Worm (Caenorhabditis elegans) whole organism, mixed stage, embryonic: ENCODE data around the gene nhr-135.

Experiments used
- M03D4.4 ChIP-seq: sonication (generic microtip); optimal IDR thresholded peaks from 2 replicates; lab custom pipeline; 2017; ENCODE audit warnings: mild to moderate bottlenecking, missing genetic modification characterization, missing compliant biosample characterization
- bed-3 ChIP-seq: fragments of 200-800 bp; sonication (Bioruptor generic); optimal IDR thresholded peaks from 3 replicates; lab custom pipeline; 2018; ENCODE audit warnings: mild to moderate bottlenecking, missing genetic modification characterization, moderate library complexity, missing compliant biosample characterization
- blmp-1 ChIP-seq: fragments of 150-350 bp; optimal IDR thresholded peaks from 2 replicates; lab custom pipeline; 2014; ENCODE audit warnings: missing biosample characterization, missing genetic modification characterization
- ceh-39 ChIP-seq: fragments of 150-350 bp; optimal IDR thresholded peaks from 2 replicates; lab custom pipeline; 2014; ENCODE audit warnings: missing biosample characterization, missing genetic modification characterization
- ceh-43 ChIP-seq: fragments of 200-800 bp; sonication (Bioruptor generic); optimal IDR thresholded peaks from 2 replicates; lab custom pipeline; 2018; ENCODE audit warnings: mild to moderate bottlenecking, missing genetic modification characterization, moderate library complexity, missing compliant biosample characterization
- ceh-83 ChIP-seq: fragments of 200-800 bp; sonication (Bioruptor generic); optimal IDR thresholded peaks from 2 replicates; lab custom pipeline; 2018; ENCODE audit warnings: mild to moderate bottlenecking, missing genetic modification characterization, missing compliant biosample characterization
- ces-1 ChIP-seq: fragments of 150-350 bp; optimal IDR thresholded peaks from 2 replicates; lab custom pipeline; 2014; ENCODE audit warnings: missing biosample characterization, missing genetic modification reagents, missing genetic modification characterization
- cnd-1 ChIP-seq: fragments of 200-800 bp; sonication (Bioruptor generic); optimal IDR thresholded peaks from 2 replicates; lab custom pipeline; 2018; ENCODE audit warnings: mild to moderate bottlenecking, missing genetic modification characterization, missing compliant biosample characterization
- drap-1 ChIP-seq: fragments of 200-800 bp; sonication (Bioruptor generic); optimal IDR thresholded peaks from 3 replicates; lab custom pipeline; 2018; ENCODE audit warnings: mild to moderate bottlenecking, missing genetic modification characterization, missing compliant biosample characterization
- elt-1 ChIP-seq: sonication (generic microtip); optimal IDR thresholded peaks from 2 replicates; lab custom pipeline; 2017; ENCODE audit warnings: missing genetic modification characterization, mild to moderate bottlenecking, missing compliant biosample characterization, antibody characterized with exemption, moderate library complexity, borderline replicate concordance; ENCODE audit not compliant: insufficient read depth
- elt-3 ChIP-seq: fragments of 150-350 bp; optimal IDR thresholded peaks from 2 replicates; lab custom pipeline; 2014; ENCODE audit warnings: missing biosample characterization, missing genetic modification characterization
- flh-1 ChIP-seq: fragments of 200-800 bp; sonication (Bioruptor generic); optimal IDR thresholded peaks from 2 replicates; lab custom pipeline; 2018; ENCODE audit warnings: mild to moderate bottlenecking, missing genetic modification characterization, moderate library complexity, missing compliant biosample characterization
- ham-2 ChIP-seq: fragments of 200-800 bp; sonication (Bioruptor generic); optimal IDR thresholded peaks from 2 replicates; lab custom pipeline; 2018; ENCODE audit warnings: mild to moderate bottlenecking, missing genetic modification characterization, missing compliant biosample characterization
- hlh-1 ChIP-seq: fragments of 150-350 bp; optimal IDR thresholded peaks from 2 replicates; lab custom pipeline; 2014; ENCODE audit warnings: missing biosample characterization, missing genetic modification reagents, missing genetic modification characterization
- lin-13 ChIP-seq: fragments of 150-350 bp; optimal IDR thresholded peaks from 2 replicates; lab custom pipeline; 2014; ENCODE audit warnings: missing biosample characterization, missing genetic modification characterization
- lin-32 ChIP-seq: fragments of 200-800 bp; sonication (Bioruptor generic); optimal IDR thresholded peaks from 2 replicates; lab custom pipeline; 2018; ENCODE audit warnings: mild to moderate bottlenecking, missing genetic modification characterization, missing compliant biosample characterization
- lsy-2 ChIP-seq: fragments of 150-350 bp; optimal IDR thresholded peaks from 2 replicates; lab custom pipeline; 2014; ENCODE audit warnings: missing biosample characterization, missing genetic modification characterization
- mep-1 ChIP-seq: fragments of 150-350 bp; optimal IDR thresholded peaks from 2 replicates; lab custom pipeline; 2017; ENCODE audit warnings: missing biosample characterization, missing genetic modification reagents, missing genetic modification characterization, inconsistent platforms
- mls-2 ChIP-seq: sonication (generic microtip); optimal IDR thresholded peaks from 2 replicates; lab custom pipeline; 2016; ENCODE audit warnings: mild to moderate bottlenecking, missing genetic modification characterization, moderate library complexity, missing compliant biosample characterization
- nhr-12 ChIP-seq: fragments of 150-350 bp; optimal IDR thresholded peaks from 2 replicates; lab custom pipeline; 2014; ENCODE audit warnings: missing biosample characterization, missing genetic modification characterization
- nhr-2 ChIP-seq: fragments of 150-350 bp; optimal IDR thresholded peaks from 2 replicates; lab custom pipeline; 2014; ENCODE audit warnings: missing biosample characterization, missing genetic modification characterization
- nhr-237 ChIP-seq: fragments of 150-350 bp; optimal IDR thresholded peaks from 2 replicates; lab custom pipeline; 2014; ENCODE audit warnings: missing biosample characterization, missing genetic modification characterization
- nhr-28 ChIP-seq: fragments of 150-350 bp; optimal IDR thresholded peaks from 2 replicates; lab custom pipeline; 2014; ENCODE audit warnings: missing biosample characterization, missing genetic modification characterization
- nhr-76 ChIP-seq: sonication (generic microtip); optimal IDR thresholded peaks from 2 replicates; lab custom pipeline; 2017; ENCODE audit warnings: missing biosample characterization, missing genetic modification characterization
- pha-4 ChIP-seq: fragments of 150-350 bp; optimal IDR thresholded peaks from 2 replicates; lab custom pipeline; 2018; ENCODE audit warnings: missing biosample characterization, missing genetic modification reagents, missing genetic modification characterization
- sem-2 ChIP-seq: fragments of 200-800 bp; sonication (Bioruptor generic); optimal IDR thresholded peaks from 2 replicates; lab custom pipeline; 2018; ENCODE audit warnings: mild to moderate bottlenecking, missing genetic modification characterization, missing compliant biosample characterization
- sptf-1 ChIP-seq: sonication (generic microtip); optimal IDR thresholded peaks from 2 replicates; lab custom pipeline; 2017; ENCODE audit warnings: mild to moderate bottlenecking, missing genetic modification characterization, moderate library complexity, missing compliant biosample characterization
- tbx-8 ChIP-seq: fragments of 200-800 bp; sonication (Bioruptor generic); optimal IDR thresholded peaks from 2 replicates; lab custom pipeline; 2018; ENCODE audit warnings: mild to moderate bottlenecking, missing genetic modification characterization, moderate library complexity, missing compliant biosample characterization
- unc-120 ChIP-seq: sonication (generic microtip); optimal IDR thresholded peaks from 2 replicates; lab custom pipeline; 2017; ENCODE audit warnings: missing genetic modification characterization, missing compliant biosample characterization; ENCODE audit not compliant: poor library complexity, severe bottlenecking
- unc-39 ChIP-seq: fragments of 150-350 bp; optimal IDR thresholded peaks from 2 replicates; lab custom pipeline; 2014; ENCODE audit warnings: missing biosample characterization, missing genetic modification characterization
- unc-62 ChIP-seq: fragments of 150-350 bp; optimal IDR thresholded peaks from 2 replicates; lab custom pipeline; 2014; ENCODE audit warnings: missing biosample characterization, missing genetic modification reagents, missing genetic modification characterization
- zip-8 ChIP-seq: fragments of 150-350 bp; optimal IDR thresholded peaks from 2 replicates; lab custom pipeline; 2014; ENCODE audit warnings: missing biosample characterization, missing genetic modification characterization
- ztf-11 ChIP-seq: fragments of 150-350 bp; optimal IDR thresholded peaks from 2 replicates; lab custom pipeline; 2014; ENCODE audit warnings: missing biosample characterization, missing genetic modification characterization

nhr-135 gene

ce11 chrV:7133963-7134362 lies 40.4 kb upstream of the nhr-135 start, which contains the start of gene F10D2.16:
TSS of gene F10D2.16 (plus strand) at chrV:7134263.
- TF ChIP-seq lin-13 (tag; lab: Kevin White, UChicago) (no peak), flh-1 (GFP tag; lab: Kevin White, UChicago) (no peak), ham-2 (GFP tag; lab: Kevin White, UChicago) (no peak), ceh-43 (GFP tag; lab: Kevin White, UChicago) (no peak), tbx-8 (GFP tag; lab: Kevin White, UChicago) (no peak), lin-32 (no peak), elt-1 (tag; lab: Kevin White, UChicago) (no peak), ceh-83 (GFP tag; lab: Kevin White, UChicago) (no peak), mep-1 (tag; lab: Kevin White, UChicago) (no peak), ces-1 (GFP tag; lab: Kevin White, UChicago) (no peak), drap-1 (GFP tag; lab: Kevin White, UChicago) (no peak), nhr-76 (tag; lab: Kevin White, UChicago) (no peak), sptf-1 (tag; lab: Kevin White, UChicago) (no peak), lsy-2 (tag; lab: Kevin White, UChicago) (no peak)

- TF ChIP-seq hlh-1 (no peak), mep-1 (tag; lab: Kevin White, UChicago) (no peak), sptf-1 (tag; lab: Kevin White, UChicago) (no peak), nhr-2 (tag; lab: Kevin White, UChicago) (no peak), lsy-2 (tag; lab: Kevin White, UChicago) (no peak), zip-8 (tag; lab: Kevin White, UChicago) (no peak), nhr-12 (tag; lab: Kevin White, UChicago) (no peak), mls-2 (tag; lab: Kevin White, UChicago) (no peak), elt-1 (tag; lab: Kevin White, UChicago) (no peak), blmp-1 (tag; lab: Kevin White, UChicago) (no peak), ces-1 (GFP tag; lab: Kevin White, UChicago) (no peak), ham-2 (GFP tag; lab: Kevin White, UChicago) (no peak), lin-13 (tag; lab: Kevin White, UChicago) (no peak), elt-3 (tag; lab: Kevin White, UChicago) (no peak), unc-62 (no peak), unc-120 (tag; lab: Kevin White, UChicago) (no peak)
These were observed 38.7 kb upstream of the nhr-135 start, which contains the start of gene sre-10 for ce11 chrV:7132248-7132647. TSS of gene sre-10 (plus strand) at chrV:7132548.

- TF ChIP-seq M03D4.4 (tag; lab: Kevin White, UChicago) (no peak), mls-2 (tag; lab: Kevin White, UChicago) (no peak), nhr-237 (tag; lab: Kevin White, UChicago) (no peak), ceh-39 (no peak), zip-8 (tag; lab: Kevin White, UChicago) (no peak), bed-3 (GFP tag; lab: Kevin White, UChicago) (no peak), flh-1 (GFP tag; lab: Kevin White, UChicago) (no peak), tbx-8 (GFP tag; lab: Kevin White, UChicago) (no peak), sem-2 (GFP tag; lab: Kevin White, UChicago) (no peak), pha-4 (no peak), unc-62 (no peak), elt-3 (tag; lab: Kevin White, UChicago) (no peak), ztf-11 (tag; lab: Kevin White, UChicago) (no peak), ces-1 (GFP tag; lab: Kevin White, UChicago) (no peak), mep-1 (tag; lab: Kevin White, UChicago) (no peak), unc-39 (tag; lab: Kevin White, UChicago) (no peak), blmp-1 (tag; lab: Kevin White, UChicago) (no peak), unc-120 (tag; lab: Kevin White, UChicago) (no peak)
- TF ChIP-seq, all 35 proteins: peak for 0
These were observed 37.4 kb upstream of the nhr-135 start, which contains the start of gene srx-36 for ce11 chrV:7130974-7131373. TSS of gene srx-36 (minus strand) at chrV:7131074.

ce11 chrV:7129460-7129859 lies 35.9 kb upstream of the nhr-135 start, which contains the start of gene T01C4.8:
TSS of gene T01C4.8 (minus strand) at chrV:7129560.
- TF ChIP-seq ceh-83 (GFP tag; lab: Kevin White, UChicago) (no peak), elt-1 (tag; lab: Kevin White, UChicago) (no peak), flh-1 (GFP tag; lab: Kevin White, UChicago) (no peak), nhr-28 (tag; lab: Kevin White, UChicago) (no peak), elt-3 (tag; lab: Kevin White, UChicago) (no peak), bed-3 (GFP tag; lab: Kevin White, UChicago) (no peak), blmp-1 (tag; lab: Kevin White, UChicago) (no peak), lin-13 (tag; lab: Kevin White, UChicago) (no peak), M03D4.4 (tag; lab: Kevin White, UChicago) (no peak), ztf-11 (tag; lab: Kevin White, UChicago) (no peak), cnd-1 (tag; lab: Kevin White, UChicago) (no peak), unc-39 (tag; lab: Kevin White, UChicago) (no peak)
